Worm (Caenorhabditis elegans) whole organism, L2 larva: ENCODE results near the gene Y39B6A.25.

Source experiments
- F13H6.1 ChIP-seq: sonication (generic microtip); optimal IDR thresholded peaks from 2 replicates; lab custom pipeline; 2016; ENCODE audit warnings: missing genetic modification characterization, missing compliant biosample characterization
- R02D3.7 ChIP-seq: fragments of 150-350 bp; optimal IDR thresholded peaks from 2 replicates; lab custom pipeline; 2014; ENCODE audit warnings: missing biosample characterization, missing genetic modification characterization
- ZK546.5 ChIP-seq: sonication (generic microtip); optimal IDR thresholded peaks from 2 replicates; lab custom pipeline; 2017; ENCODE audit warnings: missing biosample characterization, missing genetic modification characterization
- alr-1 ChIP-seq: fragments of 150-350 bp; optimal IDR thresholded peaks from 2 replicates; lab custom pipeline; 2014; ENCODE audit warnings: missing biosample characterization, missing genetic modification characterization
- ama-1 ChIP-seq: fragments of 150-350 bp; optimal IDR thresholded peaks from 2 replicates; lab custom pipeline; 2018; ENCODE audit warnings: inconsistent platforms
- blmp-1 ChIP-seq: sonication (generic microtip); optimal IDR thresholded peaks from 2 replicates; lab custom pipeline; 2017; ENCODE audit warnings: missing genetic modification characterization, mild to moderate bottlenecking, missing compliant biosample characterization, antibody characterized with exemption, moderate library complexity; ENCODE audit not compliant: insufficient read depth
- ceh-16 ChIP-seq: fragments of 150-350 bp; optimal IDR thresholded peaks from 2 replicates; lab custom pipeline; 2014; ENCODE audit warnings: missing biosample characterization, missing genetic modification characterization
- ceh-82 ChIP-seq: fragments of 150-350 bp; optimal IDR thresholded peaks from 2 replicates; lab custom pipeline; 2014; ENCODE audit warnings: missing biosample characterization, missing genetic modification characterization
- crh-2 ChIP-seq: sonication (generic microtip); optimal IDR thresholded peaks from 2 replicates; lab custom pipeline; 2017; ENCODE audit warnings: missing biosample characterization, missing genetic modification characterization
- dmd-4 ChIP-seq: sonication (generic microtip); optimal IDR thresholded peaks from 2 replicates; lab custom pipeline; 2017; ENCODE audit warnings: missing biosample characterization, missing genetic modification characterization
- egl-27 ChIP-seq: sonication (generic microtip); optimal IDR thresholded peaks from 3 replicates; lab custom pipeline; 2017; ENCODE audit warnings: missing biosample characterization, missing genetic modification reagents, missing genetic modification characterization
- elt-1 ChIP-seq: fragments of 150-350 bp; optimal IDR thresholded peaks from 2 replicates; lab custom pipeline; 2014; ENCODE audit warnings: missing biosample characterization, missing genetic modification characterization
- elt-3 ChIP-seq: sonication (generic microtip); optimal IDR thresholded peaks from 2 replicates; lab custom pipeline; 2017; ENCODE audit warnings: missing biosample characterization, missing genetic modification characterization
- lin-13 ChIP-seq: fragments of 150-350 bp; optimal IDR thresholded peaks from 2 replicates; lab custom pipeline; 2014; ENCODE audit warnings: missing biosample characterization, missing genetic modification reagents, missing genetic modification characterization
- lin-39 ChIP-seq: fragments of 150-350 bp; optimal IDR thresholded peaks from 2 replicates; lab custom pipeline; 2014; ENCODE audit warnings: missing biosample characterization, missing genetic modification reagents, missing genetic modification characterization
- mab-5 ChIP-seq: fragments of 150-350 bp; optimal IDR thresholded peaks from 2 replicates; lab custom pipeline; 2014; ENCODE audit warnings: missing biosample characterization, missing genetic modification characterization
- mdl-1 ChIP-seq, 2 experiments: fragments of 150-350 bp in 1 of 2; sonication (generic microtip) in 1 of 2; optimal IDR thresholded peaks; 2 replicates each; lab custom pipeline; 2017; ENCODE audit warnings: missing biosample characterization in 2 of 2, missing genetic modification characterization in 2 of 2
- nhr-10 ChIP-seq: sonication (generic microtip); optimal IDR thresholded peaks from 2 replicates; lab custom pipeline; 2017; ENCODE audit warnings: missing biosample characterization, missing genetic modification characterization
- nhr-11 ChIP-seq: fragments of 150-350 bp; optimal IDR thresholded peaks from 2 replicates; lab custom pipeline; 2014; ENCODE audit warnings: missing biosample characterization, missing genetic modification characterization
- nhr-12 ChIP-seq: fragments of 150-350 bp; optimal IDR thresholded peaks from 2 replicates; lab custom pipeline; 2014; ENCODE audit warnings: missing biosample characterization, missing genetic modification characterization
- nhr-129 ChIP-seq: fragments of 150-350 bp; optimal IDR thresholded peaks from 2 replicates; lab custom pipeline; 2014; ENCODE audit warnings: missing biosample characterization, missing genetic modification characterization
- nhr-23 ChIP-seq: fragments of 150-350 bp; optimal IDR thresholded peaks from 2 replicates; lab custom pipeline; 2014; ENCODE audit warnings: missing biosample characterization, missing genetic modification reagents, missing genetic modification characterization
- nhr-6 ChIP-seq: fragments of 150-350 bp; optimal IDR thresholded peaks from 2 replicates; lab custom pipeline; 2014; ENCODE audit warnings: missing biosample characterization, missing genetic modification characterization
- sem-4 ChIP-seq: fragments of 150-350 bp; optimal IDR thresholded peaks from 2 replicates; lab custom pipeline; 2014; ENCODE audit warnings: missing biosample characterization, missing genetic modification reagents, missing genetic modification characterization
- sma-9 ChIP-seq, 2 experiments: fragments of 150-350 bp in 1 of 2; sonication (generic microtip) in 1 of 2; optimal IDR thresholded peaks; 2 replicates each; lab custom pipeline; 2014 to 2016; ENCODE audit warnings: missing genetic modification characterization in 2 of 2, mild to moderate bottlenecking in 1 of 2, missing biosample characterization in 1 of 2, missing compliant biosample characterization in 1 of 2, missing genetic modification reagents in 1 of 2, moderate library complexity in 1 of 2
- snpc-4 ChIP-seq: fragments of 150-350 bp; optimal IDR thresholded peaks from 2 replicates; lab custom pipeline; 2014; ENCODE audit warnings: missing biosample characterization, missing genetic modification characterization
- unc-39 ChIP-seq: fragments of 150-350 bp; optimal IDR thresholded peaks from 2 replicates; lab custom pipeline; 2014; ENCODE audit warnings: missing biosample characterization, missing genetic modification characterization
- unc-62 ChIP-seq: fragments of 150-350 bp; optimal IDR thresholded peaks from 2 replicates; lab custom pipeline; 2014; ENCODE audit warnings: missing biosample characterization, missing genetic modification reagents, missing genetic modification characterization
- zag-1 ChIP-seq: fragments of 150-350 bp; optimal IDR thresholded peaks from 2 replicates; lab custom pipeline; 2014; ENCODE audit warnings: missing biosample characterization, missing genetic modification characterization
- ztf-1 ChIP-seq: fragments of 200-800 bp; sonication (Bioruptor generic); conservative IDR thresholded peaks from 2 replicates; pipeline ENCODE4 v1.3.6; 2022; ENCODE audit warnings: missing genetic modification characterization, missing compliant biosample characterization
- ztf-11 ChIP-seq: sonication (generic microtip); optimal IDR thresholded peaks from 2 replicates; lab custom pipeline; 2017; ENCODE audit warnings: missing biosample characterization, missing genetic modification characterization
- ztf-4 ChIP-seq: fragments of 150-350 bp; optimal IDR thresholded peaks from 2 replicates; lab custom pipeline; 2014; ENCODE audit warnings: missing biosample characterization, missing genetic modification characterization

The Y39B6A.25 gene

ce11 chrV:19068888-19069287 lies 42.6 kb downstream of the Y39B6A.25 start:
- no peak for TF ChIP-seq snpc-4 (tag; lab: Kevin White, UChicago)
- no peak for TF ChIP-seq unc-39 (tag; lab: Kevin White, UChicago)
- no peak for TF ChIP-seq zag-1 (tag; lab: Kevin White, UChicago)
- no peak for TF ChIP-seq egl-27 (tag; lab: Kevin White, UChicago)
- no peak for TF ChIP-seq ama-1 (lab: Kevin White, UChicago)
- no peak for TF ChIP-seq ztf-11 (tag; lab: Kevin White, UChicago)
- TF ChIP-seq blmp-1 (tag; lab: Kevin White, UChicago) = no peak

- TF ChIP-seq lin-13 (GFP tag; lab: Kevin White, UChicago) (no peak), mdl-1 (tag; optimal IDR thresholded peaks at IDR 0.05; lab: Kevin White, UChicago) (no peak), nhr-129 (tag; lab: Kevin White, UChicago) (no peak), sma-9 (GFP tag; optimal IDR thresholded peaks at IDR 0.05; lab: Kevin White, UChicago) (no peak), sma-9 (tag; optimal IDR thresholded peaks at IDR 0.05; lab: Kevin White, UChicago) (no peak), ztf-1 (GFP tag; lab: Robert Waterston, UW) (no peak), F13H6.1 (tag; lab: Kevin White, UChicago) (no peak), lin-39 (no peak), R02D3.7 (tag; lab: Kevin White, UChicago) (no peak), blmp-1 (tag; lab: Kevin White, UChicago) (no peak), ceh-16 (no peak), nhr-10 (tag; lab: Kevin White, UChicago) (no peak), nhr-12 (no peak), mab-5 (tag; lab: Kevin White, UChicago) (no peak), ceh-82 (tag; lab: Kevin White, UChicago) (no peak), sem-4 (tag; lab: Kevin White, UChicago) (no peak), unc-62 (no peak)
Measured at ce11 chrV:19073169-19073568, 46.9 kb downstream of the Y39B6A.25 start.

DNA sequence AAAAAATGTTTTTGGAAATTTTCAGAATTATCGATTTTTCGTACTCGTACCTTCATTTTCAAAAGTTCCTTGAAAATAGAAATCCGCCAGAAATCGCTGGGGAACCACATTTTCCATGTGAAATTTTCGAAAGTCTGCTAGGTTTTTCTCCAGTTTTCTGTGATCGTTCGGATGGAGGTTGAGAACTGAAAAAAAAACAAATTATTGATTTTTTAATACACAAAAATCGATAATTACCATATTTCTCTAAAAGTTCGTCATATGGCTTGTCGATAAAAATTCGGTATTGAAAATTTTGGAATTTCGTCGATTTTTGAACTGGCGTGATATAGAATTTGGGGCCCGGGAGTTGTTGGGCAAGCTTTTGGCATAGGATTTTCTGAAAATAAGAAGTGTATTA lies 50.6 kb downstream of the Y39B6A.25 start:
- no peak for TF ChIP-seq nhr-129 (tag; lab: Kevin White, UChicago)
- TF ChIP-seq nhr-11 (tag; lab: Kevin White, UChicago) = no peak
- no peak for TF ChIP-seq crh-2 (tag; lab: Kevin White, UChicago)
- no peak for TF ChIP-seq dmd-4
- no peak for TF ChIP-seq elt-1 (tag; lab: Kevin White, UChicago)
- no peak for TF ChIP-seq ZK546.5 (tag; lab: Kevin White, UChicago)
- TF ChIP-seq lin-39 = no peak
- no peak for TF ChIP-seq elt-3 (tag; lab: Kevin White, UChicago)
- no peak for TF ChIP-seq F13H6.1 (tag; lab: Kevin White, UChicago)
- TF ChIP-seq alr-1 = no peak
- TF ChIP-seq ztf-4 = no peak
- TF ChIP-seq sem-4 (tag; lab: Kevin White, UChicago) = no peak
- TF ChIP-seq ztf-11 (tag; lab: Kevin White, UChicago) = no peak
- TF ChIP-seq nhr-6 (tag; lab: Kevin White, UChicago) = no peak
- TF ChIP-seq nhr-10 (tag; lab: Kevin White, UChicago) = no peak
- no peak for TF ChIP-seq nhr-23 (tag; lab: Kevin White, UChicago)
- no peak for TF ChIP-seq blmp-1 (tag; lab: Kevin White, UChicago)
- TF ChIP-seq R02D3.7 (tag; lab: Kevin White, UChicago) = no peak
